Worm (Caenorhabditis elegans) whole organism, L4 larva: ENCODE data around the gene spin-3.

Experiments used
- F26F4.8 ChIP-seq: fragments of 200-800 bp; sonication (Bioruptor generic); conservative IDR thresholded peaks from 2 replicates; pipeline ENCODE4 v1.3.6; 2022; ENCODE audit warnings: missing genetic modification characterization, missing compliant biosample characterization
- F44E2.7 ChIP-seq: fragments of 200-800 bp; sonication (Bioruptor generic); IDR thresholded peaks from 2 replicates; pipeline ENCODE4 v2.1.2; 2022; ENCODE audit warnings: missing genetic modification characterization, missing compliant biosample characterization
- T20F7.1 ChIP-seq: fragments of 200-800 bp; sonication (Bioruptor generic); optimal IDR thresholded peaks from 2 replicates; lab custom pipeline; 2018; ENCODE audit warnings: mild to moderate bottlenecking, missing genetic modification characterization, missing compliant biosample characterization
- Y105C5A.15 ChIP-seq: fragments of 200-800 bp; sonication (Bioruptor generic); IDR thresholded peaks from 2 replicates; pipeline ENCODE4 v1.3.6; 2022; ENCODE audit warnings: missing genetic modification characterization, missing compliant biosample characterization
- Y48G9A.11 ChIP-seq: fragments of 200-800 bp; sonication (Bioruptor generic); IDR thresholded peaks from 2 replicates; pipeline ENCODE4 v1.3.6; 2022; ENCODE audit warnings: missing genetic modification reagents, missing genetic modification characterization, missing compliant biosample characterization
- ZK337.2 ChIP-seq: fragments of 200-800 bp; sonication (Bioruptor generic); IDR thresholded peaks from 2 replicates; pipeline ENCODE4 v1.3.6; 2022; ENCODE audit warnings: missing genetic modification reagents, missing genetic modification characterization, missing compliant biosample characterization
- ZK546.5 ChIP-seq, 2 experiments: sonication (generic microtip); optimal IDR thresholded peaks; 2 replicates each; lab custom pipeline; 2017; ENCODE audit warnings: missing biosample characterization in 2 of 2, missing genetic modification characterization in 2 of 2
- arid-1 ChIP-seq: fragments of 200-800 bp; sonication (Bioruptor generic); conservative IDR thresholded peaks from 2 replicates; pipeline ENCODE4 v1.3.6; 2022; ENCODE audit warnings: missing genetic modification reagents, missing genetic modification characterization, missing compliant biosample characterization
- attf-4 ChIP-seq: sonication (generic microtip); optimal IDR thresholded peaks from 3 replicates; lab custom pipeline; 2017; ENCODE audit warnings: missing biosample characterization, missing genetic modification characterization
- ceh-28 ChIP-seq: fragments of 150-350 bp; optimal IDR thresholded peaks from 2 replicates; lab custom pipeline; 2014; ENCODE audit warnings: missing biosample characterization, missing genetic modification reagents, missing genetic modification characterization
- ceh-44 ChIP-seq: fragments of 200-800 bp; sonication (Bioruptor generic); IDR thresholded peaks from 2 replicates; pipeline ENCODE4 v1.3.6; 2022; ENCODE audit warnings: missing genetic modification reagents, missing genetic modification characterization, missing compliant biosample characterization
- daf-16 ChIP-seq, 3 experiments: sonication (generic microtip); optimal IDR thresholded peaks; 2 replicates each; lab custom pipeline; 2016 to 2017; ENCODE audit warnings: missing genetic modification characterization in 3 of 3, missing genetic modification reagents in 3 of 3, mild to moderate bottlenecking in 2 of 3, missing compliant biosample characterization in 2 of 3, missing biosample characterization in 1 of 3, moderate library complexity in 1 of 3
- daf-19 ChIP-seq: fragments of 200-800 bp; sonication (Bioruptor generic); conservative IDR thresholded peaks from 2 replicates; pipeline ENCODE4 v1.3.6; 2022; ENCODE audit warnings: missing genetic modification characterization, missing compliant biosample characterization
- daf-8 ChIP-seq: fragments of 200-800 bp; sonication (Bioruptor generic); IDR thresholded peaks from 2 replicates; pipeline ENCODE4 v1.3.6; 2022; ENCODE audit warnings: missing genetic modification characterization, missing compliant biosample characterization
- dmd-6 ChIP-seq: fragments of 200-800 bp; sonication (Bioruptor generic); IDR thresholded peaks from 2 replicates; pipeline ENCODE4 v1.3.6; 2022; ENCODE audit warnings: missing genetic modification reagents, missing genetic modification characterization, missing compliant biosample characterization
- dpl-1 ChIP-seq: fragments of 150-350 bp; optimal IDR thresholded peaks from 2 replicates; lab custom pipeline; 2014; ENCODE audit warnings: missing biosample characterization, missing genetic modification reagents, missing genetic modification characterization
- fkh-10 ChIP-seq: fragments of 150-350 bp; optimal IDR thresholded peaks from 2 replicates; lab custom pipeline; 2014; ENCODE audit warnings: missing biosample characterization, missing genetic modification reagents, missing genetic modification characterization
- fos-1 ChIP-seq: fragments of 150-350 bp; optimal IDR thresholded peaks from 2 replicates; lab custom pipeline; 2014; ENCODE audit warnings: missing biosample characterization, missing genetic modification characterization
- hif-1 ChIP-seq, 2 experiments: sonication (generic microtip); optimal IDR thresholded peaks; 2 replicates each; lab custom pipeline; 2016 to 2017; ENCODE audit warnings: missing compliant biosample characterization in 2 of 2, missing genetic modification characterization in 2 of 2, missing genetic modification reagents in 2 of 2, missing genotype in 2 of 2, mild to moderate bottlenecking in 1 of 2
- hlh-30 ChIP-seq: sonication (generic microtip); optimal IDR thresholded peaks from 2 replicates; lab custom pipeline; 2017; ENCODE audit warnings: antibody characterized with exemption, mild to moderate bottlenecking, missing genetic modification characterization, missing compliant biosample characterization; ENCODE audit not compliant: insufficient read depth
- hmg-1.1 ChIP-seq: fragments of 200-800 bp; sonication (Bioruptor generic); IDR thresholded peaks from 2 replicates; pipeline ENCODE4 v1.3.6; 2022; ENCODE audit warnings: missing genetic modification reagents, missing genetic modification characterization, missing compliant biosample characterization
- jun-1 ChIP-seq: fragments of 150-350 bp; optimal IDR thresholded peaks from 2 replicates; lab custom pipeline; 2014; ENCODE audit warnings: missing biosample characterization, missing genetic modification reagents, missing genetic modification characterization
- lin-1 ChIP-seq: fragments of 200-800 bp; sonication (Bioruptor generic); IDR thresholded peaks from 2 replicates; pipeline ENCODE4 v1.3.6; 2022; ENCODE audit warnings: missing genetic modification reagents, missing genetic modification characterization, missing compliant biosample characterization
- lin-13 ChIP-seq: fragments of 150-350 bp; optimal IDR thresholded peaks from 2 replicates; lab custom pipeline; 2014; ENCODE audit warnings: missing biosample characterization, missing genetic modification reagents, missing genetic modification characterization
- lin-39 ChIP-seq: fragments of 150-350 bp; optimal IDR thresholded peaks from 2 replicates; lab custom pipeline; 2014; ENCODE audit warnings: missing biosample characterization, missing genetic modification reagents, missing genetic modification characterization
- lsy-2 ChIP-seq, 2 experiments: fragments of 150-350 bp in 1 of 2; sonication (generic microtip) in 1 of 2; optimal IDR thresholded peaks; 2 replicates each; lab custom pipeline; 2014 to 2017; ENCODE audit warnings: missing biosample characterization in 2 of 2, missing genetic modification characterization in 2 of 2
- madf-9 ChIP-seq: fragments of 200-800 bp; sonication (Bioruptor generic); conservative IDR thresholded peaks from 2 replicates; pipeline ENCODE4 v1.3.6; 2022; ENCODE audit warnings: missing genetic modification reagents, missing genetic modification characterization, missing compliant biosample characterization
- mdl-1 ChIP-seq, 2 experiments: fragments of 150-350 bp in 1 of 2; sonication (generic microtip) in 1 of 2; optimal IDR thresholded peaks; 2 replicates each; lab custom pipeline; 2014 to 2017; ENCODE audit warnings: missing biosample characterization in 2 of 2, missing genetic modification characterization in 2 of 2
- mxl-2 ChIP-seq: fragments of 200-800 bp; sonication (Bioruptor generic); conservative IDR thresholded peaks from 2 replicates; pipeline ENCODE4 v1.3.6; 2022; ENCODE audit warnings: missing genetic modification reagents, missing genetic modification characterization, missing compliant biosample characterization
- mxl-3 ChIP-seq: fragments of 200-800 bp; sonication (Bioruptor generic); optimal IDR thresholded peaks from 2 replicates; lab custom pipeline; 2018; ENCODE audit warnings: mild to moderate bottlenecking, missing genetic modification characterization, missing compliant biosample characterization
- nhr-10 ChIP-seq: fragments of 150-350 bp; optimal IDR thresholded peaks from 2 replicates; lab custom pipeline; 2014; ENCODE audit warnings: missing biosample characterization, missing genetic modification characterization
- nhr-237 ChIP-seq: sonication (generic microtip); optimal IDR thresholded peaks from 2 replicates; lab custom pipeline; 2017; ENCODE audit warnings: missing biosample characterization, missing genetic modification characterization
- nhr-25 ChIP-seq: sonication (generic microtip); optimal IDR thresholded peaks from 2 replicates; lab custom pipeline; 2017; ENCODE audit warnings: missing genetic modification characterization, mild to moderate bottlenecking, missing compliant biosample characterization, antibody characterized with exemption, moderate library complexity, borderline replicate concordance; ENCODE audit not compliant: insufficient read depth
- nhr-28 ChIP-seq: fragments of 150-350 bp; optimal IDR thresholded peaks from 2 replicates; lab custom pipeline; 2014; ENCODE audit warnings: missing biosample characterization, missing genetic modification characterization
- nhr-41 ChIP-seq: fragments of 200-800 bp; sonication (Bioruptor generic); IDR thresholded peaks from 2 replicates; pipeline ENCODE4 v1.3.6; 2022; ENCODE audit warnings: missing genetic modification reagents, missing genetic modification characterization, missing compliant biosample characterization
- nhr-42 ChIP-seq: fragments of 200-800 bp; sonication (Bioruptor generic); IDR thresholded peaks from 2 replicates; pipeline ENCODE4 v1.3.6; 2022; ENCODE audit warnings: missing genetic modification characterization, missing compliant biosample characterization
- nhr-48 ChIP-seq: sonication (generic microtip); optimal IDR thresholded peaks from 2 replicates; lab custom pipeline; 2016; ENCODE audit warnings: mild to moderate bottlenecking, missing genetic modification characterization, missing compliant biosample characterization
- nhr-77 ChIP-seq: fragments of 150-350 bp; optimal IDR thresholded peaks from 2 replicates; lab custom pipeline; 2014; ENCODE audit warnings: missing biosample characterization, missing genetic modification characterization
- rbr-2 ChIP-seq: sonication (generic microtip); optimal IDR thresholded peaks from 2 replicates; lab custom pipeline; 2016; ENCODE audit warnings: missing genotype, missing genetic modification characterization, missing compliant biosample characterization
- set-16 ChIP-seq: fragments of 200-800 bp; sonication (Bioruptor generic); IDR thresholded peaks from 2 replicates; pipeline ENCODE4 v1.3.6; 2022; ENCODE audit warnings: missing genetic modification reagents, missing genetic modification characterization, missing compliant biosample characterization
- snpc-1.2 ChIP-seq: fragments of 200-800 bp; sonication (Bioruptor generic); IDR thresholded peaks from 2 replicates; pipeline ENCODE4 v1.3.6; 2022; ENCODE audit warnings: missing genetic modification reagents, missing genetic modification characterization, missing compliant biosample characterization
- snpc-4 ChIP-seq: fragments of 150-350 bp; optimal IDR thresholded peaks from 2 replicates; lab custom pipeline; 2014; ENCODE audit warnings: missing biosample characterization, missing genetic modification characterization
- spr-1 ChIP-seq: sonication (generic microtip); optimal IDR thresholded peaks from 2 replicates; lab custom pipeline; 2016; ENCODE audit warnings: mild to moderate bottlenecking, missing genetic modification characterization, missing compliant biosample characterization
- unc-39 ChIP-seq: sonication (generic microtip); optimal IDR thresholded peaks from 2 replicates; lab custom pipeline; 2017; ENCODE audit warnings: missing biosample characterization, missing genetic modification characterization
- unc-62 ChIP-seq, 3 experiments: fragments of 150-350 bp in 1 of 3; sonication (generic microtip); optimal IDR thresholded peaks in 2 of 3; peaks in 1 of 3; 1 replicate in 1 of 3; 2 replicates in 2 of 3; lab custom pipeline; 2014 to 2017; ENCODE audit warnings: missing biosample characterization in 3 of 3, missing genetic modification characterization in 3 of 3, missing genetic modification reagents in 3 of 3, missing genotype in 1 of 3
- vab-7 ChIP-seq: fragments of 200-800 bp; sonication (Bioruptor generic); IDR thresholded peaks from 2 replicates; pipeline ENCODE4 v1.3.6; 2022; ENCODE audit warnings: missing genetic modification reagents, missing genetic modification characterization, missing compliant biosample characterization
- zfp-2 ChIP-seq: sonication (generic microtip); optimal IDR thresholded peaks from 2 replicates; lab custom pipeline; 2016; ENCODE audit warnings: mild to moderate bottlenecking, missing genetic modification characterization, missing compliant biosample characterization
- zfp-3 ChIP-seq: fragments of 200-800 bp; sonication (Bioruptor generic); conservative IDR thresholded peaks from 2 replicates; pipeline ENCODE4 v1.3.6; 2022; ENCODE audit warnings: missing genetic modification reagents, missing genetic modification characterization, missing compliant biosample characterization
- ztf-11 ChIP-seq: fragments of 150-350 bp; optimal IDR thresholded peaks from 2 replicates; lab custom pipeline; 2014; ENCODE audit warnings: missing biosample characterization, missing genetic modification characterization
- ztf-7 ChIP-seq: fragments of 150-350 bp; optimal IDR thresholded peaks from 2 replicates; lab custom pipeline; 2014; ENCODE audit warnings: missing biosample characterization, missing genetic modification characterization

spin-3 gene

ce11 chrX:13165686-13166085, 35.6 kb downstream of the spin-3 start (continued):
- TF ChIP-seq mxl-2 (no peak), nhr-48 (tag; lab: Kevin White, UChicago) (peak; percentile 63), ceh-28 (no peak), nhr-77 (tag; lab: Kevin White, UChicago) (peak; percentile 80), spr-1 (no peak), rbr-2 (tag; lab: Kevin White, UChicago) (no peak), snpc-1.2 (no peak), T20F7.1 (no peak), nhr-10 (tag; lab: Kevin White, UChicago) (peak; percentile 50), nhr-28 (peak; percentile 95), ztf-7 (tag; lab: Kevin White, UChicago) (no peak), attf-4 (no peak), lsy-2 (tag; optimal IDR thresholded peaks at IDR 0.05; lab: Kevin White, UChicago) (peak in 1 of 2 experiments; percentile 49), Y105C5A.15 (GFP tag; lab: Robert Waterston, UW) (no peak), nhr-25 (tag; lab: Kevin White, UChicago) (no peak), hmg-1.1 (GFP tag; lab: Robert Waterston, UW) (no peak), ZK337.2 (GFP tag; lab: Robert Waterston, UW) (no peak), ZK546.5 (tag; optimal IDR thresholded peaks at IDR 0.05; lab: Kevin White, UChicago) (no peak), daf-8 (GFP tag; lab: Robert Waterston, UW) (no peak), nhr-237 (tag; lab: Kevin White, UChicago) (no peak), ztf-11 (tag; lab: Kevin White, UChicago) (no peak), arid-1 (GFP tag; lab: Robert Waterston, UW) (no peak), unc-62 (GFP tag; optimal IDR thresholded peaks at IDR 0.05 in 1 of 2; lab: Kevin White, UChicago) (no peak), unc-62 (tag; optimal IDR thresholded peaks at IDR 0.05; lab: Kevin White, UChicago) (no peak), vab-7 (GFP tag; lab: Robert Waterston, UW) (no peak), zfp-2 (no peak), unc-39 (tag; lab: Kevin White, UChicago) (no peak), nhr-41 (GFP tag; lab: Robert Waterston, UW) (no peak), daf-19 (GFP tag; lab: Robert Waterston, UW) (no peak), fkh-10 (GFP tag; lab: Kevin White, UChicago) (no peak), zfp-3 (no peak), Y48G9A.11 (GFP tag; lab: Robert Waterston, UW) (no peak), F26F4.8 (no peak), lin-13 (GFP tag; lab: Kevin White, UChicago) (no peak)
- TF ChIP-seq, all 104 proteins: peak for 22

- TF ChIP-seq fkh-10 (GFP tag; lab: Kevin White, UChicago) (no peak), lin-39 (no peak), nhr-48 (tag; lab: Kevin White, UChicago) (no peak), daf-19 (GFP tag; lab: Robert Waterston, UW) (no peak), Y105C5A.15 (GFP tag; lab: Robert Waterston, UW) (no peak), fos-1 (tag; lab: Kevin White, UChicago) (no peak), jun-1 (tag; lab: Kevin White, UChicago) (no peak), mdl-1 (tag; optimal IDR thresholded peaks at IDR 0.05; lab: Kevin White, UChicago) (peak in 1 of 2 experiments; percentile 81), set-16 (no peak), daf-16 (GFP tag; optimal IDR thresholded peaks at IDR 0.05; lab: Kevin White, UChicago) (peak in 1 of 2 experiments; percentile 2), daf-16 (tag; optimal IDR thresholded peaks at IDR 0.05; lab: Kevin White, UChicago) (no peak), lin-1 (no peak), Y48G9A.11 (GFP tag; lab: Robert Waterston, UW) (no peak), dpl-1 (GFP tag; lab: Kevin White, UChicago) (no peak), ceh-28 (no peak), hif-1 (tag; optimal IDR thresholded peaks at IDR 0.05; lab: Kevin White, UChicago) (no peak), mxl-3 (GFP tag; lab: Kevin White, UChicago) (peak; percentile 92), F44E2.7 (GFP tag; lab: Robert Waterston, UW) (no peak), hlh-30 (peak; percentile 95), ceh-44 (GFP tag; lab: Robert Waterston, UW) (no peak), lsy-2 (tag; optimal IDR thresholded peaks at IDR 0.05; lab: Kevin White, UChicago) (no peak), nhr-42 (GFP tag; lab: Robert Waterston, UW) (no peak), snpc-4 (tag; lab: Kevin White, UChicago) (no peak), madf-9 (GFP tag; lab: Robert Waterston, UW) (no peak), attf-4 (no peak), dmd-6 (GFP tag; lab: Robert Waterston, UW) (no peak)
Measured at ce11 chrX:13169133-13169532, 39.1 kb downstream of the spin-3 start.
